Worm (Caenorhabditis elegans): Measurements from ENCODE around the gene grd-4.

- TF ChIP-seq tbp1 (GFP tag; optimal IDR thresholded peaks at IDR 0.05): no peak
- TF ChIP-seq dpl-1 (GFP tag; optimal IDR thresholded peaks at IDR 0.05): no peak
- TF ChIP-seq pha-4 (tag; optimal IDR thresholded peaks at IDR 0.05): no peak
- TF ChIP-seq snpc-4 (GFP tag; optimal IDR thresholded peaks at IDR 0.05): no peak
- TF ChIP-seq snpc-4 (tag; optimal IDR thresholded peaks at IDR 0.05): no peak
- TF ChIP-seq lin-26 (GFP tag; IDR thresholded peaks at IDR 0.05): no peak
- no peak for TF ChIP-seq snpc-3.4 (tag; optimal IDR thresholded peaks at IDR 0.05)
- TF ChIP-seq Y95B8A.8 (GFP tag; IDR thresholded peaks at IDR 0.05): no peak
Observed at ce11 chrX:8476308-8476707, 24.7 kb upstream of the grd-4 start.

All from whole organism, young adult.